Fruit fly (Drosophila melanogaster) whole organism, embryonic: ENCODE measurements around the gene Ctr9.
A peak's percentile ranks its signal among the peaks of the same experiment; 100 is the strongest.

Experiments
- Abd-B ChIP-seq: fragments of 200-800 bp; sonication (Bioruptor generic); optimal IDR thresholded peaks from 2 replicates; lab custom pipeline; 2018; ENCODE audit warnings: missing biosample characterization, mild to moderate bottlenecking, missing genetic modification characterization, moderate library complexity
- CG10543 ChIP-seq: fragments of 200-800 bp; sonication (Bioruptor generic); optimal IDR thresholded peaks from 3 replicates; lab custom pipeline; 2017; ENCODE audit warnings: missing biosample characterization, mild to moderate bottlenecking, missing genetic modification characterization, moderate library complexity
- CG12071 ChIP-seq: fragments of 200-800 bp; sonication (Bioruptor generic); optimal IDR thresholded peaks from 3 replicates; lab custom pipeline; 2018; ENCODE audit warnings: missing biosample characterization, mild to moderate bottlenecking, missing genetic modification characterization
- CG12299 ChIP-seq: fragments of 200-800 bp; sonication (Bioruptor generic); optimal IDR thresholded peaks from 2 replicates; lab custom pipeline; 2018; ENCODE audit warnings: missing biosample characterization, mild to moderate bottlenecking, missing genetic modification characterization
- CG1233 ChIP-seq: fragments of 200-800 bp; sonication (Bioruptor generic); optimal IDR thresholded peaks from 4 replicates; lab custom pipeline; 2018; ENCODE audit warnings: missing biosample characterization, mild to moderate bottlenecking, missing genetic modification characterization
- CG13296 ChIP-seq: fragments of 200-800 bp; sonication (Bioruptor generic); optimal IDR thresholded peaks from 3 replicates; lab custom pipeline; 2018; ENCODE audit warnings: missing biosample characterization, mild to moderate bottlenecking, missing genetic modification characterization
- CG14860 ChIP-seq: fragments of 200-800 bp; sonication (Bioruptor generic); IDR thresholded peaks from 3 replicates; pipeline ENCODE4 v1.3.6; 2022; ENCODE audit warnings: missing biosample characterization, missing genetic modification characterization; ENCODE audit not compliant: partially characterized antibody
- CG1602 ChIP-seq: fragments of 200-800 bp; sonication (Bioruptor generic); optimal IDR thresholded peaks from 3 replicates; lab custom pipeline; 2016; ENCODE audit warnings: missing biosample characterization, missing genetic modification characterization
- CG1647 ChIP-seq: fragments of 200-800 bp; sonication (Bioruptor generic); optimal IDR thresholded peaks from 3 replicates; lab custom pipeline; 2016; ENCODE audit warnings: missing biosample characterization, missing genetic modification characterization
- CG17385 ChIP-seq: fragments of 200-800 bp; sonication (Bioruptor generic); optimal IDR thresholded peaks from 3 replicates; lab custom pipeline; 2018; ENCODE audit warnings: missing biosample characterization, mild to moderate bottlenecking, missing genetic modification characterization
- CG18011 ChIP-seq: fragments of 200-800 bp; sonication (Bioruptor generic); optimal IDR thresholded peaks from 2 replicates; lab custom pipeline; 2017; ENCODE audit warnings: missing biosample characterization, missing genetic modification characterization, mild to moderate bottlenecking, moderate library complexity, missing genotype
- CG18619 ChIP-seq: fragments of 200-800 bp; sonication (Bioruptor generic); optimal IDR thresholded peaks from 3 replicates; lab custom pipeline; 2017; ENCODE audit warnings: missing biosample characterization, mild to moderate bottlenecking, missing genetic modification characterization
- CG31365 ChIP-seq: fragments of 200-800 bp; sonication (Bioruptor generic); optimal IDR thresholded peaks from 2 replicates; lab custom pipeline; 2018; ENCODE audit warnings: missing biosample characterization, mild to moderate bottlenecking, missing genetic modification characterization
- CG34422 ChIP-seq: fragments of 200-800 bp; sonication (Bioruptor generic); IDR thresholded peaks from 3 replicates; pipeline ENCODE4 v1.3.6; 2022; ENCODE audit warnings: missing biosample characterization, missing genetic modification characterization
- CG3847 ChIP-seq: fragments of 200-800 bp; sonication (Bioruptor generic); IDR thresholded peaks from 2 replicates; pipeline ENCODE4 v1.3.6; 2022; ENCODE audit warnings: missing biosample characterization, missing genetic modification characterization
- CG4424 ChIP-seq: fragments of 200-800 bp; sonication (Bioruptor generic); optimal IDR thresholded peaks from 3 replicates; lab custom pipeline; 2016; ENCODE audit warnings: missing biosample characterization, missing genetic modification characterization
- CG6254 ChIP-seq: fragments of 200-800 bp; sonication (Bioruptor generic); optimal IDR thresholded peaks from 3 replicates; lab custom pipeline; 2017; ENCODE audit warnings: mild to moderate bottlenecking, missing biosample characterization, missing genetic modification reagents, missing genetic modification characterization
- CG8281 ChIP-seq: fragments of 200-800 bp; sonication (Bioruptor generic); optimal IDR thresholded peaks from 2 replicates; lab custom pipeline; 2018; ENCODE audit warnings: missing biosample characterization, mild to moderate bottlenecking, missing genetic modification characterization, moderate library complexity
- CG8478 ChIP-seq: fragments of >200 bp; optimal IDR thresholded peaks from 2 replicates; lab custom pipeline; 2018
- Camta ChIP-seq: fragments of 200-800 bp; sonication (Bioruptor generic); optimal IDR thresholded peaks from 2 replicates; lab custom pipeline; 2016; ENCODE audit warnings: missing biosample characterization, missing genetic modification characterization
- CkIIα-i1 ChIP-seq: fragments of 200-800 bp; sonication (Bioruptor generic); IDR thresholded peaks from 2 replicates; pipeline ENCODE4 v1.3.6; 2022; ENCODE audit warnings: missing biosample characterization, missing genetic modification characterization
- D19B ChIP-seq: fragments of 200-800 bp; sonication (Bioruptor generic); optimal IDR thresholded peaks from 2 replicates; lab custom pipeline; 2017; ENCODE audit warnings: missing biosample characterization, mild to moderate bottlenecking, missing genetic modification characterization
- E2f1 ChIP-seq: fragments of 200-800 bp; sonication (Bioruptor generic); IDR thresholded peaks from 2 replicates; pipeline ENCODE4 v1.3.6; 2022; ENCODE audit warnings: missing biosample characterization, missing genetic modification characterization
- Ets65A ChIP-seq: fragments of 200-800 bp; sonication (Bioruptor generic); peaks from one replicate; lab custom pipeline; 2016; ENCODE audit warnings: missing biosample characterization, missing genetic modification characterization
- Gug ChIP-seq: fragments of 200-800 bp; sonication (Bioruptor generic); IDR thresholded peaks from 4 replicates; pipeline ENCODE4 v1.3.6; 2022; ENCODE audit warnings: missing biosample characterization, missing genetic modification characterization
- H2.0 ChIP-seq: fragments of 200-800 bp; sonication (Bioruptor generic); IDR thresholded peaks from 2 replicates; pipeline ENCODE4 v1.3.6; 2022; ENCODE audit warnings: missing biosample characterization, missing genetic modification characterization
- Hr78 ChIP-seq, 2 experiments: fragments of 200-800 bp in 1 of 2; fragments of >200 bp in 1 of 2; sonication (Bioruptor generic) in 1 of 2; optimal IDR thresholded peaks; 2 replicates each; lab custom pipeline; 2017 to 2019; ENCODE audit warnings: missing biosample characterization in 2 of 2, missing genetic modification characterization in 2 of 2, mild to moderate bottlenecking in 1 of 2, moderate library complexity in 1 of 2
- Jarid2 ChIP-seq: fragments of 200-800 bp; sonication (Bioruptor generic); optimal IDR thresholded peaks from 3 replicates; lab custom pipeline; 2017; ENCODE audit warnings: mild to moderate bottlenecking, missing biosample characterization, missing genetic modification reagents, missing genetic modification characterization
- Mes4 ChIP-seq: fragments of 200-800 bp; sonication (Bioruptor generic); optimal IDR thresholded peaks from 2 replicates; lab custom pipeline; 2016; ENCODE audit warnings: missing biosample characterization, missing genetic modification characterization
- NFAT ChIP-seq: fragments of 200-800 bp; sonication (Bioruptor generic); IDR thresholded peaks from 2 replicates; pipeline ENCODE4 v1.3.6; 2022; ENCODE audit warnings: missing biosample characterization, missing genetic modification characterization
- Nf-YC ChIP-seq: fragments of 200-800 bp; optimal IDR thresholded peaks from 3 replicates; lab custom pipeline; 2019; ENCODE audit warnings: missing biosample characterization, mild to moderate bottlenecking, missing genetic modification characterization, moderate library complexity
- Oli ChIP-seq: fragments of 200-800 bp; sonication (Bioruptor generic); optimal IDR thresholded peaks from 2 replicates; lab custom pipeline; 2018; ENCODE audit warnings: missing biosample characterization, mild to moderate bottlenecking, missing genetic modification characterization, moderate library complexity
- Rx ChIP-seq: fragments of 200-800 bp; sonication (Bioruptor generic); IDR thresholded peaks from 2 replicates; pipeline ENCODE4 v1.3.6; 2022; ENCODE audit warnings: missing biosample characterization, missing genetic modification characterization
- Ssrp ChIP-seq: fragments of 200-800 bp; sonication (Bioruptor generic); optimal IDR thresholded peaks from 2 replicates; lab custom pipeline; 2018; ENCODE audit warnings: missing biosample characterization, mild to moderate bottlenecking, missing genetic modification characterization, moderate library complexity
- Stat92E ChIP-seq, 3 experiments: fragments of >200 bp in 2 of 3; fragments of 200-800 bp in 1 of 3; sonication (Bioruptor generic) in 1 of 3; optimal IDR thresholded peaks; 2 replicates each; lab custom pipeline; 2017 to 2019; ENCODE audit warnings: missing biosample characterization in 3 of 3, missing genetic modification characterization in 3 of 3, mild to moderate bottlenecking in 1 of 3, moderate library complexity in 1 of 3
- YL-1 ChIP-seq: fragments of 200-800 bp; sonication (Bioruptor generic); optimal IDR thresholded peaks from 3 replicates; lab custom pipeline; 2017; ENCODE audit warnings: missing biosample characterization, mild to moderate bottlenecking, missing genetic modification characterization
- btn ChIP-seq: fragments of 200-800 bp; sonication (Bioruptor generic); optimal IDR thresholded peaks from 2 replicates; lab custom pipeline; 2016; ENCODE audit warnings: missing biosample characterization, missing genetic modification characterization
- chif ChIP-seq, 2 experiments: fragments of 200-800 bp; sonication (Bioruptor generic); optimal IDR thresholded peaks; 3 replicates each; lab custom pipeline; 2016; ENCODE audit warnings: missing biosample characterization in 2 of 2, missing genetic modification characterization in 2 of 2
- grau ChIP-seq: fragments of 200-800 bp; optimal IDR thresholded peaks from 3 replicates; lab custom pipeline; 2019; ENCODE audit warnings: missing biosample characterization, mild to moderate bottlenecking, missing genetic modification characterization, moderate library complexity
- gt ChIP-seq: fragments of 200-800 bp; sonication (Bioruptor generic); IDR thresholded peaks from 2 replicates; pipeline ENCODE4 v1.3.6; 2022; ENCODE audit warnings: missing biosample characterization, missing genetic modification characterization
- otp ChIP-seq: fragments of 200-800 bp; sonication (Bioruptor generic); IDR thresholded peaks from 3 replicates; pipeline ENCODE4, ENCODE4 v1.3.6; 2022; ENCODE audit warnings: missing biosample characterization, missing genetic modification characterization
- pros ChIP-seq: fragments of 200-800 bp; sonication (Bioruptor generic); optimal IDR thresholded peaks from 3 replicates; lab custom pipeline; 2019; ENCODE audit warnings: missing biosample characterization, mild to moderate bottlenecking, missing genetic modification characterization, moderate library complexity
- psq ChIP-seq: fragments of 200-800 bp; sonication (Bioruptor generic); optimal IDR thresholded peaks from 2 replicates; lab custom pipeline; 2017; ENCODE audit warnings: missing biosample characterization, missing genetic modification characterization
- run ChIP-seq: fragments of 200-800 bp; sonication (Bioruptor generic); optimal IDR thresholded peaks from 3 replicates; lab custom pipeline; 2018; ENCODE audit warnings: missing biosample characterization, mild to moderate bottlenecking, missing genetic modification characterization
- shn ChIP-seq: fragments of 200-800 bp; sonication (Bioruptor generic); optimal IDR thresholded peaks from 3 replicates; lab custom pipeline; 2016; ENCODE audit warnings: missing biosample characterization, missing genetic modification characterization
- sisA ChIP-seq: fragments of 200-800 bp; sonication (Bioruptor generic); IDR thresholded peaks from 2 replicates; pipeline ENCODE4 v1.3.6; 2022; ENCODE audit warnings: missing biosample characterization, missing genetic modification characterization
- slou ChIP-seq: fragments of 200-800 bp; sonication (Bioruptor generic); optimal IDR thresholded peaks from 3 replicates; lab custom pipeline; 2016; ENCODE audit warnings: missing biosample characterization, missing genetic modification characterization
- unc-4 ChIP-seq: fragments of 200-800 bp; sonication (Bioruptor generic); IDR thresholded peaks from 2 replicates; pipeline ENCODE4 v1.3.6; 2022; ENCODE audit warnings: missing biosample characterization, missing genetic modification characterization; ENCODE audit not compliant: partially characterized antibody
- zfh1 ChIP-seq: fragments of 200-800 bp; sonication (Bioruptor generic); IDR thresholded peaks from 3 replicates; pipeline ENCODE4 v1.3.6; 2022; ENCODE audit warnings: missing biosample characterization, missing genetic modification characterization

Gene Ctr9

DNA sequence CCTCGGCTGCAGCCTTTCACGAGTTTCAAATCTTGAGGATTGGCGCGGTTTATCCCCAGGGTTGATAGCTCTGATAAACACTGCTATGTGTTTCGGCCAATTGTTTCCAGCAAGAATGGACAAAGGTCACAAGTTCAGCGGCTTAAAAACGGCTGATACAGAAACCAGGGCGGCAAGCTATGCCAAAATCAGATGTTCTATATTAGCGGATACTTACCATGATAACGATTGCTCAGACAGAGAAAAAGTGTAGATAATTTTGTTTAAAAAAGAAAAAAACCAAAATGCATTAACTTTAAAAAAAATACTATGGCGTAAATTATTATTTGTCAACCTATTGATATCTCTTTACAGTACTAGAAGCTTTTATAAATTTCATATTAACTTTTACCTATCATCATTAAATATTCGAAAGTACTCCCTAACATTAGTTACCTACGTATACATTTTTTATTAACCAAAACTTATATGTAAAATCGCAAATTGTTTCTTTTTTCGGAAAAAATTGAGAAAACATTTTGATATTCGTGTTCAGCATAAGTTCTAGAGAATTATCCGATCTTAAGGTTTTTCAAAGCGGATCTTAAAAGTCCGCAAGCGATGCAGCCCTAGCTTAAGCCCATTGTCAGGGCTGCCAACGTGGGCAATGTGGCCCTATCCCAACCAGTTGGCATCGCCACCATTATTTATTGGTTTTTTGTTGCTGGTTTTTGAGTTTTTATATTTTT is 6.2 kb downstream of the Ctr9 start, which contains the start of the genes sturkopf and Herc4 (continued):
- TF ChIP-seq Oli (peak; percentile 78), Mes4 (GFP tag; lab: Kevin White, UChicago) (peak; percentile 48), CG1647 (GFP tag; lab: Kevin White, UChicago) (peak; percentile 29), Ets65A (peak; percentile 98), Rx (GFP tag; lab: Robert Waterston, UW) (no peak), Stat92E (GFP tag; optimal IDR thresholded peaks at IDR 0.05; lab: Kevin White, UChicago) (no peak), D19B (GFP tag; lab: Kevin White, UChicago) (peak; percentile 82), shn (GFP tag; lab: Kevin White, UChicago) (peak; percentile 78), psq (GFP tag; lab: Kevin White, UChicago) (peak; percentile 39), H2.0 (peak; percentile 46), CG4424 (GFP tag; lab: Kevin White, UChicago) (peak; percentile 71), btn (no peak), unc-4 (GFP tag; lab: Robert Waterston, UW) (no peak), pros (GFP tag; lab: Kevin White, UChicago) (peak; percentile 2), CG14860 (GFP tag; lab: Robert Waterston, UW) (no peak), Jarid2 (GFP tag; lab: Kevin White, UChicago) (no peak), otp (no peak), Hr78 (GFP tag; optimal IDR thresholded peaks at IDR 0.05; lab: Kevin White, UChicago) (peak in 1 of 2 experiments; percentile 100), CG12299 (no peak), CG18011 (GFP tag; lab: Kevin White, UChicago) (peak; percentile 57), NFAT (GFP tag; lab: Robert Waterston, UW) (peak; percentile 77), CG1233 (GFP tag; lab: Kevin White, UChicago) (peak; percentile 59), run (peak; percentile 36), CG17385 (GFP tag; lab: Kevin White, UChicago) (peak; percentile 68), CG6254 (peak; percentile 7), slou (GFP tag; lab: Kevin White, UChicago) (peak; percentile 44), CG31365 (no peak), Nf-YC (tag; lab: Kevin White, UChicago) (peak; percentile 84), CG1602 (GFP tag; lab: Kevin White, UChicago) (peak; percentile 62), Camta (GFP tag; lab: Kevin White, UChicago) (peak; percentile 91), E2f1 (GFP tag; lab: Robert Waterston, UW) (peak; percentile 44; the same call in 1 of the 2 replicates), YL-1 (GFP tag; lab: Kevin White, UChicago) (peak; percentile 55), Ssrp (tag; lab: Kevin White, UChicago) (peak; percentile 43), CG8281 (no peak), CG13296 (GFP tag; lab: Kevin White, UChicago) (peak; percentile 55), zfh1 (peak; percentile 52; the same call in 2 of the 3 replicates), CG12071 (GFP tag; lab: Kevin White, UChicago) (no peak), gt (GFP tag; lab: Robert Waterston, UW) (no peak), sisA (GFP tag; lab: Robert Waterston, UW) (peak; percentile 76), grau (tag; lab: Kevin White, UChicago) (peak; percentile 78), Gug (GFP tag; lab: Robert Waterston, UW) (peak; percentile 62; the same call in 3 of the 4 replicates), chif (GFP tag; optimal IDR thresholded peaks at IDR 0.05; lab: Kevin White, UChicago) (peak; percentile 64 to 77), CG10543 (GFP tag; lab: Kevin White, UChicago) (peak; percentile 93), CG8478 (lab: Kevin White, UChicago) (no peak), CG34422 (GFP tag; lab: Robert Waterston, UW) (peak; percentile 7; the same call in 1 of the 3 replicates), CG18619 (GFP tag; lab: Kevin White, UChicago) (peak; percentile 80), Abd-B (GFP tag; lab: Kevin White, UChicago) (peak; percentile 86), CG3847 (peak; percentile 62), CkIIα-i1 (no peak)
